Fruit fly (Drosophila melanogaster) S2 (cell line): ENCODE data around the gene CG13031.

ENCODE experiments used
- CG8478 ChIP-seq: fragments of >200 bp; optimal IDR thresholded peaks from 2 replicates; lab custom pipeline; 2018
- CTCF ChIP-seq, 2 experiments: fragments of >200 bp; optimal IDR thresholded peaks; 2 replicates each; lab custom pipeline; 2018

DNA sequence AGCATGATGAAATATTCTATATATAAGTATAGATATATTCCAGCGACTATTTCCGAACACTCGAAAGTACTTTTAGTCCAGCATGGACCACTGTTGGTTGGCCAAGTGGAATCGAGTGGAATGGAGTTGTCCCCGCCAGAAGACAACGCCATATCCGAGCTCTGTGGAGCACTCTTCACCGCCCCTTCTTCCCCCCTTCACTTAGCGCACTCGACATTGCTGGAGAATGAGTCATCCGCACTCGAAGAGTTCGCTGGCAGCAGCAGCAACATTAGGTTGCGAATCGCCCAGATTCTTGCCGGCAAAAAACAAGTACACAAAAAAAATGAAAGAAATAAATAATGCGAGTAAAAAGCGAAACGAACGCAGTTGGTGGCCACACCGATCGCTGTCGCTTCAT, 26.6 kb upstream of the CG13031 start:
- TF ChIP-seq CG8478 (lab: Kevin White, UChicago): no peak
- TF ChIP-seq CTCF (optimal IDR thresholded peaks at IDR 0.05; lab: Kevin White, UChicago): no peak
